Worm (Caenorhabditis elegans) whole organism, young adult: ENCODE measurements around the gene tald-1.

ENCODE experiments used
- ama-1 ChIP-seq, 3 experiments: fragments of 150-350 bp in 1 of 3; sonication (generic microtip) in 2 of 3; optimal IDR thresholded peaks; 2 replicates each; lab custom pipeline; 2014 to 2018; ENCODE audit warnings: missing biosample characterization in 2 of 3, missing genetic modification characterization in 2 of 3, missing genetic modification reagents in 2 of 3
- cebp-1 ChIP-seq, 2 experiments: fragments of 200-800 bp in 1 of 2; sonication (Bioruptor generic) in 1 of 2; sonication (generic microtip) in 1 of 2; IDR thresholded peaks in 1 of 2; optimal IDR thresholded peaks in 1 of 2; 2 replicates each; pipeline versions ENCODE4 v1.3.6 to Lab custom; 2017 to 2022; ENCODE audit warnings: missing compliant biosample characterization in 2 of 2, missing genetic modification characterization in 2 of 2, mild to moderate bottlenecking in 1 of 2, missing genetic modification reagents in 1 of 2, moderate library complexity in 1 of 2
- lag-1 ChIP-seq: fragments of 200-800 bp; sonication (Bioruptor generic); IDR thresholded peaks from 2 replicates; pipeline ENCODE4 v1.3.6; 2022; ENCODE audit warnings: missing genetic modification reagents, missing genetic modification characterization, missing compliant biosample characterization
- lin-54 ChIP-seq: fragments of 200-800 bp; sonication (Bioruptor generic); optimal IDR thresholded peaks from 2 replicates; lab custom pipeline; 2018; ENCODE audit warnings: mild to moderate bottlenecking, missing genetic modification characterization, missing compliant biosample characterization
- unc-62 ChIP-seq: fragments of 150-350 bp; optimal IDR thresholded peaks from 2 replicates; lab custom pipeline; 2014; ENCODE audit warnings: missing biosample characterization, missing genetic modification reagents, missing genetic modification characterization

DNA sequence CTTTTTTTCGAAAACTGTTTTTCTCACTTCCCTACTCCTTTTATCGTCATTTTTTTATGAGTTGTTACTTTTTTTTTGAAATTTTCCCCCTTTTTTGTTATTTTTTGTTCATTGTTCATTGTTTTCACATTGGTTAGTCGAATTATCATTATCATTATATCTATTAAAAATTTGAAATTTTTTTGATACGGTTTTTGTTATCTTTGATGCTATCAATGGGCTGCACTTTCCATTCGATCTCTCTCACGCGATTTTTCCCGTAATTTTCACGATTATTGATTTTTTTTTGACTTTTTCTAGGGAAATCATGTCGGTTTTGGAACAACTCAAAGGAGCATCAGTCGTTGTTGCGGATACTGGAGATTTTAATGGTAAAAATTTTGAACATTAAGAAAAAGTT lies at the start of gene tald-1:
- TF ChIP-seq ama-1 (optimal IDR thresholded peaks at IDR 0.05; lab: Kevin White, UChicago) (no peak), ama-1 (GFP tag; optimal IDR thresholded peaks at IDR 0.05; lab: Kevin White, UChicago) (peak; percentile 5 to 29), cebp-1 (GFP tag; IDR thresholded peaks at IDR 0.05; lab: Robert Waterston, UW) (no peak), cebp-1 (tag; optimal IDR thresholded peaks at IDR 0.05; lab: Kevin White, UChicago) (no peak), lin-54 (GFP tag; lab: Kevin White, UChicago) (no peak), lag-1 (GFP tag; lab: Robert Waterston, UW) (no peak), unc-62 (no peak)
